Worm (Caenorhabditis elegans): ENCODE results near the gene C07D8.5.
A peak's percentile ranks its signal among the peaks of the same experiment; 100 is the strongest.

Gene C07D8.5

DNA sequence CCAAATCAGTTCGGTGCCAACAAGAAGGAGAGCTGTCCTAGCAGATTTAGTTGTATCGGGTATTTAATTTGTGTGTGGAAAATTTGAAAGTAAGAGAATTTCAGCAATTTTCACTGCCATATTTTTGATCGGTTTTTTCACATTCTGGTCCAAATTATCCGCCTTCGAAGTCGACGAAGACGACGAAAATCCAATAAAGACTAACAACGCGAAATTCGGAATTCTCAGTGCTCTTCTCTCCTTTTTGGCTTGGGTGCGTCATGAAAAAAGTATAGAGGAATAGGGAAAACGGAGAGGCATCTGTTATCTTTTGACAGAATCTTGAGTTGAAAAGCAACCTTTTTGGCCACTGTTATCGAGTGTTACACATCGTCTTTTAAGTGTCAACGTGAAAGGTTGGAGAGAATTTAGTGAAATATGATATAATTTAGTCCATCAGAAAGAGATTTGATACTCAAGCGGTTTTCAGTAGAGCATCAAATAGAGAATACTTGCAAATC lies 15.7 kb upstream of the C07D8.5 start:
- TF ChIP-seq eor-1 (tag; optimal IDR thresholded peaks at IDR 0.05) = no peak
- no peak for TF ChIP-seq nhr-12 (tag; optimal IDR thresholded peaks at IDR 0.05)
- TF ChIP-seq aly-2 (tag; optimal IDR thresholded peaks at IDR 0.05) = no peak
- peak; percentile 41 for TF ChIP-seq unc-62 (GFP tag; optimal IDR thresholded peaks at IDR 0.05)
- TF ChIP-seq nhr-43 (tag; optimal IDR thresholded peaks at IDR 0.05; ENCODE audit: poor library complexity, severe bottlenecking) = no peak
- TF ChIP-seq elt-1 (tag; optimal IDR thresholded peaks at IDR 0.05) = peak; percentile 82
- no peak for TF ChIP-seq nhr-28 (tag; optimal IDR thresholded peaks at IDR 0.05)
- no peak for TF ChIP-seq sea-2 (GFP tag; optimal IDR thresholded peaks at IDR 0.05)

DNA sequence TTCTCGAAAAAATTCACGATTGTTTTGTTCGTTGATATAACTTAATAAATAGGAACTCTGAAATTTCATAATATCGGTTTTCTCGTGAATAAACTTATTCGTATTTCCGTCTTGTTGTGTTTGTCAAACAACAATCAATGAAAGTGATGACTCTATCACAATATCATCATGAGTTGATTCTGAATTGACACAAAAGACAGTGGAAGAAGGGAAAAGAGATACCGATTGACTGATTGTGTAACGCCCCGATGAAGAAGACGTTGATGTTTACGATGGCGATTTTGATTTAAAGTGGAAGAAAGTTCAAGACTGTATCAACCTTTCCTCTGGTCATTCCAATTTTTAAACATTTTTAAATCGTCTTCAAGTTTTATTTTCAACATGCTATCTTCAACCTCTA lies 14.2 kb upstream of the C07D8.5 start, which contains the start of gene ttr-59:
ttr-59 (plus strand) TSS at position 218 of the 400 bp plus-strand sequence.
- TF ChIP-seq nhr-23 (tag; optimal IDR thresholded peaks at IDR 0.05) = peak; percentile 51
- TF ChIP-seq nhr-25 (tag; optimal IDR thresholded peaks at IDR 0.05) = peak; percentile 59
- no peak for TF ChIP-seq elt-2 (tag; optimal IDR thresholded peaks at IDR 0.05)

DNA sequence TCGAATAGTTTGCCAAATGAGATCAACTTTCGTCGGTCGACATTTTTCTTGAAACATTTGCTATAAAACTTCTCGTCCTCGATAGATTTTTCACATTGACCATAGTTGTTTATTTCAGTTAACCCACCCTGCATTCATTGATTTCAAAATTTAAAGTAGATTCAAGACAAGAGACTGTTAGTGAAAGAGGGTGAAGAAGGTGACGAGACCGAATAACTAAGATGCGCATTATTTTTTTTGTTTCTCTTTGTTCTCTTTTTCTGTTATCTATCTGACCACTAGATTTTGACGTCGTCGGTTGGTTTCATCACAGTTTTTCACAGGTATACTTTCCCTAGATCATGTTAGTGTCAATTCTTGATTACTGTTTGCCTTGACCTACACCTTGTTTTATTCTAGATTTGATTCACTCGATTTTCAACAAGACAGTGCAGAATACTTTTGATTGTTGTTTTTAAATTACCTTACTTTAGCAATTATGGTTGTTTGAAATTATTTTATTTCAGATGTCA lies 13.1 kb upstream of the C07D8.5 start, which contains the start of gene ttr-30:
ttr-30 (plus strand) TSS at position 265 of the 512 bp plus-strand sequence.
- TF ChIP-seq ztf-11 (tag; optimal IDR thresholded peaks at IDR 0.05) (no peak), nhr-23 (tag; optimal IDR thresholded peaks at IDR 0.05) (peak; percentile 75), hmg-11 (tag; optimal IDR thresholded peaks at IDR 0.05) (no peak), sea-2 (GFP tag; optimal IDR thresholded peaks at IDR 0.05) (no peak), elt-1 (tag; optimal IDR thresholded peaks at IDR 0.05) (peak; percentile 48), nhr-25 (tag; optimal IDR thresholded peaks at IDR 0.05) (peak; percentile 38), nhr-12 (tag; optimal IDR thresholded peaks at IDR 0.05) (no peak)

DNA sequence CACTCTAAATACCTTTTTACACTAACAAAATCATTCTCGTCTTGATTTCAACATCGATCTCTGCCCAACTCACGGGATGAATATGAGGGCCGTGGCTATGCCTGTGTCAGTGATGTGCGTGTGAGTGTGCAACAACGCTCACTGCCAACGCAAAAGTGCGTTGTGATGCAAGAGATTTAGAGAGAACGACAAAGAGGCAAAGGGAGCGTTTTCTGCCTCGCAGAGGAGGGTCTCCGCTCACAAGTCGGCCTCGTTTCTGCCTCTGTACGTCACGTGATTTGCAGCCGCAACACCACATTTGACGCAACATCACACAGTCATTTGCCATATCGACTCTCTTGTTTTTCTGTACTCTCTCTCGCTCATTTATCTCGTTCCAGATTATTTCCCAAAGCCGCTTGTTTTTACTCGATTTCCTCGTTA lies 9.5 kb upstream of the C07D8.5 start, which contains the start of gene epg-7:
epg-7 (plus strand) TSS at position 413 of the 423 bp plus-strand sequence.
- peak; percentile 96 for TF ChIP-seq nhr-25 (tag; optimal IDR thresholded peaks at IDR 0.05)
- TF ChIP-seq daf-12 (tag; optimal IDR thresholded peaks at IDR 0.05) = no peak
- peak; percentile 82 for TF ChIP-seq nhr-11 (tag; optimal IDR thresholded peaks at IDR 0.05)
- peak; percentile 79 for TF ChIP-seq lin-15B (tag; optimal IDR thresholded peaks at IDR 0.05)
- peak; percentile 91 for TF ChIP-seq tbx-2 (tag; optimal IDR thresholded peaks at IDR 0.05)
- no peak for TF ChIP-seq nhr-28 (tag; optimal IDR thresholded peaks at IDR 0.05)
- peak; percentile 70 for TF ChIP-seq skn-1 (tag; optimal IDR thresholded peaks at IDR 0.05)
- peak; percentile 82 for TF ChIP-seq mml-1 (tag; optimal IDR thresholded peaks at IDR 0.05)
- TF ChIP-seq zag-1 (tag; optimal IDR thresholded peaks at IDR 0.05) = peak; percentile 15
- TF ChIP-seq ceh-82 (tag; optimal IDR thresholded peaks at IDR 0.05) = no peak
- peak; percentile 56 for TF ChIP-seq unc-62 (GFP tag; optimal IDR thresholded peaks at IDR 0.05)
- no peak for TF ChIP-seq ztf-11 (tag; optimal IDR thresholded peaks at IDR 0.05)
- no peak for TF ChIP-seq unc-39 (tag; optimal IDR thresholded peaks at IDR 0.05)
- no peak for TF ChIP-seq nhr-12 (tag; optimal IDR thresholded peaks at IDR 0.05)
- peak; percentile 66 for TF ChIP-seq snpc-4 (tag; optimal IDR thresholded peaks at IDR 0.05)
- no peak for TF ChIP-seq nhr-77 (tag; optimal IDR thresholded peaks at IDR 0.05)
- peak; percentile 57 for TF ChIP-seq ama-1 (optimal IDR thresholded peaks at IDR 0.05)
- peak; percentile 9 for TF ChIP-seq fos-1 (tag; optimal IDR thresholded peaks at IDR 0.05)
- TF ChIP-seq ZK546.5 (tag; optimal IDR thresholded peaks at IDR 0.05) = no peak
- no peak for TF ChIP-seq eor-1 (tag; optimal IDR thresholded peaks at IDR 0.05)
- peak; percentile 54 for TF ChIP-seq pqm-1 (tag; optimal IDR thresholded peaks at IDR 0.05)
- peak; percentile 70 for TF ChIP-seq egl-27 (tag; optimal IDR thresholded peaks at IDR 0.05)
- TF ChIP-seq elt-2 (tag; optimal IDR thresholded peaks at IDR 0.05) = peak; percentile 85
- peak; percentile 77 for TF ChIP-seq mdl-1 (tag; optimal IDR thresholded peaks at IDR 0.05)
- no peak for TF ChIP-seq nhr-67 (tag; optimal IDR thresholded peaks at IDR 0.05)
- peak; percentile 60 for TF ChIP-seq nhr-76 (tag; optimal IDR thresholded peaks at IDR 0.05)
- peak; percentile 98 for TF ChIP-seq nhr-23 (tag; optimal IDR thresholded peaks at IDR 0.05)
- TF ChIP-seq ceh-16 (tag; optimal IDR thresholded peaks at IDR 0.05) = no peak
- peak; percentile 75 for TF ChIP-seq elt-1 (tag; optimal IDR thresholded peaks at IDR 0.05)
- TF ChIP-seq nfya-1 (tag; optimal IDR thresholded peaks at IDR 0.05; ENCODE audit: insufficient read depth) = peak; percentile 95
- peak; percentile 96 for TF ChIP-seq egl-5 (tag; optimal IDR thresholded peaks at IDR 0.05)
- peak; percentile 63 for TF ChIP-seq R02D3.7 (tag; optimal IDR thresholded peaks at IDR 0.05)
- peak; percentile 83 for TF ChIP-seq ceh-28 (tag; optimal IDR thresholded peaks at IDR 0.05)
- no peak for TF ChIP-seq ceh-9 (tag; optimal IDR thresholded peaks at IDR 0.05)
- TF ChIP-seq lsy-12 (tag; optimal IDR thresholded peaks at IDR 0.05) = peak; percentile 90
- peak; percentile 99 for TF ChIP-seq lin-39 (tag; optimal IDR thresholded peaks at IDR 0.05)
- peak; percentile 93 for TF ChIP-seq pha-4 (tag; optimal IDR thresholded peaks at IDR 0.05)
- TF ChIP-seq nhr-237 (tag; optimal IDR thresholded peaks at IDR 0.05) = no peak
- TF ChIP-seq fkh-2 (tag; optimal IDR thresholded peaks at IDR 0.05) = no peak
- peak; percentile 100 for TF ChIP-seq hmg-11 (tag; optimal IDR thresholded peaks at IDR 0.05)
- no peak for TF ChIP-seq sea-2 (GFP tag; optimal IDR thresholded peaks at IDR 0.05)
- TF ChIP-seq ztf-4 (tag; optimal IDR thresholded peaks at IDR 0.05) = peak; percentile 72
- peak; percentile 96 for TF ChIP-seq jun-1 (tag; optimal IDR thresholded peaks at IDR 0.05)

Measured in whole organism, L3 larva.